Fruit fly (Drosophila melanogaster): ENCODE results near the gene CG10097.

Gene CG10097

DNA sequence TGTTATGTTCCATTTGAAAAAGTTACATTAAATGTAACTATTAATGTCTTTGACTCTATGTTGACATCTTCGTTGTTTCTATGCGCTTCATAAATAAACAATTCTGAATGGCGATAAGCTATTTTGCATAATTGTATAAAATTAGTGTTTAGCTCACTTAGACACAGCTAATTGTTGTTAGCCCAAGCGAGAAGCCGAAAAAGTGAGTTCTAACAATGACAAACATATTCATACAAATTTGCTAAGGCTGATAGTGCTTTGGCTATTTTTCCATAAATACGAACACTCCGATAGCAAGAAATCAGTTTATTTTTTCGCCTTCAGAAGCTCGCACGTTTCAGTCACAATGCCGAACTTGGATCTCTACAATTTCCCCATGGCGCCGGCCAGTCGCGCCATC is 17.6 kb downstream of the CG10097 start, which contains the start of gene GstD7:
Gene GstD7, plus strand, starts transcription at position 301 of the 400 bp plus-strand sequence.
- no peak for TF ChIP-seq OdsH (GFP tag; optimal IDR thresholded peaks at IDR 0.05)
- no peak for TF ChIP-seq fkh (GFP tag; optimal IDR thresholded peaks at IDR 0.05)
- TF ChIP-seq esn (GFP tag; optimal IDR thresholded peaks at IDR 0.05): no peak
- no peak for TF ChIP-seq CG32006 (GFP tag; optimal IDR thresholded peaks at IDR 0.05)
- no peak for TF ChIP-seq Gug (GFP tag; IDR thresholded peaks at IDR 0.05)
- TF ChIP-seq CG4318 (GFP tag; optimal IDR thresholded peaks at IDR 0.05): no peak
- no peak for TF ChIP-seq svp (GFP tag)
- TF ChIP-seq CG16779 (tag; optimal IDR thresholded peaks at IDR 0.05): no peak
- TF ChIP-seq CG8119 (GFP tag; IDR thresholded peaks at IDR 0.05): no peak
- no peak for TF ChIP-seq achi (GFP tag; optimal IDR thresholded peaks at IDR 0.05)
- no peak for TF ChIP-seq CG10669 (GFP tag; optimal IDR thresholded peaks at IDR 0.05)
- TF ChIP-seq CG11902 (GFP tag; optimal IDR thresholded peaks at IDR 0.05): no peak
- no peak for TF ChIP-seq Eip75B (GFP tag; optimal IDR thresholded peaks at IDR 0.05)
- no peak for TF ChIP-seq Eip93F (GFP tag; optimal IDR thresholded peaks at IDR 0.05)
- no peak for TF ChIP-seq dac (GFP tag; optimal IDR thresholded peaks at IDR 0.05)

DNA sequence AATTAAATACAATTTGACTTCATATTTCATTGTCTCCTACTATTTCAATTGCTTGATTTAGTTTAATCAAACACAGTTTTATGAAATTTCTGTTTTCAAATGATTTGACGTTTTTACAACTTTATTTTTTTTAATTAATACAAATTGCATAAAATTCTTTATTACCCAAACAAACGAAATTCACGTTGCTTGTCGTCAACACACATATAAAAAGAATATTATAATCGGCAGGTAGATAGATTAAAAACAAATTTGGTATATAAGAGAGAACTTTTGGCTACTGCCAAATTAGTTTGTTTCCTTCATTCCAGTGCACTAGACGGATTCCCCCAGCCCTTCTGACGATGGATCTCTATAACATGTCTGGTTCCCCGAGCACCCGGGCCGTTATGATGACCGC is 19.0 kb downstream of the CG10097 start, which contains the start of gene GstD6:
Gene GstD6, plus strand, starts transcription at position 301 of the 400 bp plus-strand sequence.
- TF ChIP-seq vri (GFP tag; optimal IDR thresholded peaks at IDR 0.05): no peak
- TF ChIP-seq CG6808 (GFP tag; optimal IDR thresholded peaks at IDR 0.05): no peak
- TF ChIP-seq CG3919 (GFP tag; optimal IDR thresholded peaks at IDR 0.05): no peak
- no peak for TF ChIP-seq Sox14 (GFP tag; optimal IDR thresholded peaks at IDR 0.05)
- no peak for TF ChIP-seq cyc (GFP tag; optimal IDR thresholded peaks at IDR 0.05)
- no peak for TF ChIP-seq CG7368 (GFP tag; optimal IDR thresholded peaks at IDR 0.05)
- no peak for TF ChIP-seq CG32006 (GFP tag; optimal IDR thresholded peaks at IDR 0.05)
- no peak for TF ChIP-seq Ets96B (tag; optimal IDR thresholded peaks at IDR 0.05)
- TF ChIP-seq fd85E (GFP tag; optimal IDR thresholded peaks at IDR 0.05): no peak
- TF ChIP-seq topi (GFP tag; optimal IDR thresholded peaks at IDR 0.05): no peak
- TF ChIP-seq CG11294 (GFP tag; IDR thresholded peaks at IDR 0.05): no peak
- no peak for TF ChIP-seq Smox (GFP tag; optimal IDR thresholded peaks at IDR 0.05)
- TF ChIP-seq Eip93F (GFP tag; optimal IDR thresholded peaks at IDR 0.05): no peak

dm6 chr3R:12375258-12375783 is 20.5 kb downstream of the CG10097 start, which contains the start of gene GstD5:
Gene GstD5 (plus strand): TSS chr3R:12375733.
- TF ChIP-seq Sox102F (GFP tag; optimal IDR thresholded peaks at IDR 0.05): no peak
- peak; percentile 23 for TF ChIP-seq fkh (GFP tag; optimal IDR thresholded peaks at IDR 0.05)
- no peak for TF ChIP-seq Lpt (GFP tag; optimal IDR thresholded peaks at IDR 0.05)
- no peak for TF ChIP-seq Eip75B (GFP tag; optimal IDR thresholded peaks at IDR 0.05)
- peak; percentile 6 for TF ChIP-seq Eip78C (GFP tag)
- no peak for TF ChIP-seq CG4318 (GFP tag; optimal IDR thresholded peaks at IDR 0.05)
- TF ChIP-seq lz (GFP tag; optimal IDR thresholded peaks at IDR 0.05): no peak
- no peak for TF ChIP-seq net (GFP tag; optimal IDR thresholded peaks at IDR 0.05)
- no peak for TF ChIP-seq CG11762 (GFP tag; optimal IDR thresholded peaks at IDR 0.05; ENCODE audit: insufficient read depth)

- TF ChIP-seq fkh (GFP tag; optimal IDR thresholded peaks at IDR 0.05) (no peak), Gug (GFP tag; IDR thresholded peaks at IDR 0.05) (no peak), CG8119 (GFP tag; IDR thresholded peaks at IDR 0.05) (no peak), CG6163 (GFP tag; IDR thresholded peaks at IDR 0.05) (no peak), eg (GFP tag; IDR thresholded peaks at IDR 0.05) (no peak), CG6792 (GFP tag; optimal IDR thresholded peaks at IDR 0.05) (no peak), OdsH (GFP tag; optimal IDR thresholded peaks at IDR 0.05) (no peak), CG11294 (GFP tag; IDR thresholded peaks at IDR 0.05) (no peak), CG6276 (GFP tag; optimal IDR thresholded peaks at IDR 0.05) (no peak), Sox15 (GFP tag; optimal IDR thresholded peaks at IDR 0.05) (no peak)
Observed at dm6 chr3R:12373800-12374199, 22.0 kb downstream of the CG10097 start, which contains the start of gene GstD4. Gene GstD4 (plus strand): TSS chr3R:12374100.
